Fruit fly (Drosophila melanogaster) whole organism, embryonic: ENCODE data around the gene Kat60.

Experiments used
- Asciz ChIP-seq: fragments of 200-800 bp; sonication (Bioruptor generic); optimal IDR thresholded peaks from 2 replicates; lab custom pipeline; 2017; ENCODE audit warnings: missing biosample characterization, mild to moderate bottlenecking, missing genetic modification characterization, missing genetic modification reagents
- Atf6 ChIP-seq: fragments of 200-800 bp; sonication (Bioruptor generic); IDR thresholded peaks from 2 replicates; pipeline ENCODE4 v1.3.6; 2022; ENCODE audit warnings: missing biosample characterization, missing genetic modification characterization
- CG10366 ChIP-seq: fragments of 200-800 bp; sonication (Bioruptor generic); IDR thresholded peaks from 2 replicates; pipeline ENCODE4 v1.3.6; 2022; ENCODE audit warnings: missing biosample characterization, missing genetic modification characterization
- CG11093 ChIP-seq: fragments of 200-800 bp; sonication (Bioruptor generic); IDR thresholded peaks from 3 replicates; pipeline ENCODE4 v1.3.6; 2022; ENCODE audit warnings: missing biosample characterization, missing genetic modification characterization
- CG12219 ChIP-seq: fragments of 200-800 bp; sonication (Bioruptor generic); optimal IDR thresholded peaks from 3 replicates; lab custom pipeline; 2018; ENCODE audit warnings: missing biosample characterization, mild to moderate bottlenecking, missing genetic modification characterization
- CG13894 ChIP-seq: fragments of 200-800 bp; sonication (Bioruptor generic); optimal IDR thresholded peaks from 3 replicates; lab custom pipeline; 2018; ENCODE audit warnings: missing biosample characterization, mild to moderate bottlenecking, missing genetic modification characterization, moderate library complexity
- CG14860 ChIP-seq: fragments of 200-800 bp; sonication (Bioruptor generic); IDR thresholded peaks from 3 replicates; pipeline ENCODE4 v1.3.6; 2022; ENCODE audit warnings: missing biosample characterization, missing genetic modification characterization; ENCODE audit not compliant: partially characterized antibody
- CG1602 ChIP-seq: fragments of 200-800 bp; sonication (Bioruptor generic); optimal IDR thresholded peaks from 3 replicates; lab custom pipeline; 2016; ENCODE audit warnings: missing biosample characterization, missing genetic modification characterization
- CG17385 ChIP-seq: fragments of 200-800 bp; sonication (Bioruptor generic); optimal IDR thresholded peaks from 3 replicates; lab custom pipeline; 2018; ENCODE audit warnings: missing biosample characterization, mild to moderate bottlenecking, missing genetic modification characterization
- CG17912 ChIP-seq: fragments of 200-800 bp; sonication (Bioruptor generic); optimal IDR thresholded peaks from 2 replicates; lab custom pipeline; 2018; ENCODE audit warnings: missing biosample characterization, mild to moderate bottlenecking, missing genetic modification characterization
- CG3163 ChIP-seq: fragments of 200-800 bp; sonication (Bioruptor generic); optimal IDR thresholded peaks from 3 replicates; lab custom pipeline; 2016; ENCODE audit warnings: missing biosample characterization, missing genetic modification characterization
- CG32772 ChIP-seq: fragments of 200-800 bp; sonication (Bioruptor generic); IDR thresholded peaks from 2 replicates; pipeline ENCODE4 v1.3.6; 2022; ENCODE audit warnings: missing biosample characterization, missing genetic modification characterization
- CG3838 ChIP-seq: fragments of 200-800 bp; sonication (Bioruptor generic); optimal IDR thresholded peaks from 3 replicates; lab custom pipeline; 2016; ENCODE audit warnings: missing biosample characterization, missing genetic modification characterization
- CG4707 ChIP-seq: fragments of 200-800 bp; sonication (Bioruptor generic); optimal IDR thresholded peaks from 2 replicates; lab custom pipeline; 2018; ENCODE audit warnings: missing biosample characterization, mild to moderate bottlenecking, missing genetic modification characterization, moderate library complexity
- CG7271 ChIP-seq: fragments of 200-800 bp; sonication (Bioruptor generic); optimal IDR thresholded peaks from 2 replicates; lab custom pipeline; 2018; ENCODE audit warnings: missing biosample characterization, mild to moderate bottlenecking, missing genetic modification characterization, moderate library complexity
- CG9932 ChIP-seq: fragments of 200-800 bp; sonication (Bioruptor generic); IDR thresholded peaks from 2 replicates; pipeline ENCODE4 v1.3.6; 2022; ENCODE audit warnings: missing biosample characterization, missing genetic modification characterization
- CrebB ChIP-seq: fragments of 200-800 bp; sonication (Bioruptor generic); optimal IDR thresholded peaks from 3 replicates; lab custom pipeline; 2018; ENCODE audit warnings: missing biosample characterization, mild to moderate bottlenecking, missing genetic modification characterization
- D19B ChIP-seq: fragments of 200-800 bp; sonication (Bioruptor generic); optimal IDR thresholded peaks from 2 replicates; lab custom pipeline; 2017; ENCODE audit warnings: missing biosample characterization, mild to moderate bottlenecking, missing genetic modification characterization
- Drgx ChIP-seq: fragments of 200-800 bp; sonication (Bioruptor generic); IDR thresholded peaks from 2 replicates; pipeline ENCODE4 v1.3.6; 2022; ENCODE audit warnings: missing biosample characterization, missing genetic modification characterization
- Ets65A ChIP-seq: fragments of 200-800 bp; sonication (Bioruptor generic); peaks from one replicate; lab custom pipeline; 2016; ENCODE audit warnings: missing biosample characterization, missing genetic modification characterization
- Fer2 ChIP-seq: fragments of 200-800 bp; sonication (Bioruptor generic); optimal IDR thresholded peaks from 2 replicates; lab custom pipeline; 2018; ENCODE audit warnings: missing biosample characterization, mild to moderate bottlenecking, missing genetic modification characterization, moderate library complexity
- Gug ChIP-seq: fragments of 200-800 bp; sonication (Bioruptor generic); IDR thresholded peaks from 4 replicates; pipeline ENCODE4 v1.3.6; 2022; ENCODE audit warnings: missing biosample characterization, missing genetic modification characterization
- HLH3B ChIP-seq: fragments of 200-800 bp; sonication (Bioruptor generic); IDR thresholded peaks from 2 replicates; pipeline ENCODE4 v1.3.6; 2022; ENCODE audit warnings: missing biosample characterization, missing genetic modification characterization
- Hsf ChIP-seq: fragments of 200-800 bp; sonication (Bioruptor generic); optimal IDR thresholded peaks from 3 replicates; lab custom pipeline; 2016; ENCODE audit warnings: missing biosample characterization, missing genetic modification characterization
- MBD-R2 ChIP-seq: fragments of 200-800 bp; sonication (Bioruptor generic); IDR thresholded peaks from 2 replicates; pipeline ENCODE4 v1.3.6; 2022; ENCODE audit warnings: missing biosample characterization, missing genetic modification characterization
- Med ChIP-seq: fragments of 200-800 bp; sonication (Bioruptor generic); peaks from one replicate; lab custom pipeline; 2016; ENCODE audit warnings: missing biosample characterization, missing genetic modification characterization, mild to moderate bottlenecking, inconsistent platforms, moderate library complexity
- NFAT ChIP-seq: fragments of 200-800 bp; sonication (Bioruptor generic); IDR thresholded peaks from 2 replicates; pipeline ENCODE4 v1.3.6; 2022; ENCODE audit warnings: missing biosample characterization, missing genetic modification characterization
- Neu2 ChIP-seq: fragments of 200-800 bp; sonication (Bioruptor generic); optimal IDR thresholded peaks from 3 replicates; lab custom pipeline; 2016; ENCODE audit warnings: missing biosample characterization, missing genetic modification characterization, borderline replicate concordance
- Rfx ChIP-seq: fragments of 200-800 bp; sonication (Bioruptor generic); IDR thresholded peaks from 2 replicates; pipeline ENCODE4 v1.3.6; 2022; ENCODE audit warnings: missing biosample characterization, missing genetic modification characterization
- Stat92E ChIP-seq, 3 experiments: fragments of >200 bp in 2 of 3; fragments of 200-800 bp in 1 of 3; sonication (Bioruptor generic) in 1 of 3; optimal IDR thresholded peaks; 2 replicates each; lab custom pipeline; 2017 to 2019; ENCODE audit warnings: missing biosample characterization in 3 of 3, missing genetic modification characterization in 3 of 3, mild to moderate bottlenecking in 1 of 3, moderate library complexity in 1 of 3
- Trl ChIP-seq, 3 experiments: fragments of >200 bp in 2 of 3; fragments of 200-800 bp in 1 of 3; sonication (Bioruptor generic) in 1 of 3; optimal IDR thresholded peaks; 2 replicates in 1 of 3; 3 replicates in 2 of 3; lab custom pipeline; 2016 to 2017; ENCODE audit warnings: missing biosample characterization in 1 of 3, missing genetic modification characterization in 1 of 3
- al ChIP-seq: fragments of 200-800 bp; sonication (Bioruptor generic); IDR thresholded peaks from 2 replicates; pipeline ENCODE4 v1.3.6; 2022; ENCODE audit warnings: missing biosample characterization, missing genetic modification characterization
- chinmo ChIP-seq: fragments of 200-800 bp; sonication (Bioruptor generic); IDR thresholded peaks from 4 replicates; pipeline ENCODE4 v1.3.6; 2022; ENCODE audit warnings: missing biosample characterization, missing genetic modification characterization; ENCODE audit not compliant: partially characterized antibody
- disco-r ChIP-seq: fragments of 200-800 bp; sonication (Bioruptor generic); optimal IDR thresholded peaks from 2 replicates; lab custom pipeline; 2016; ENCODE audit warnings: missing biosample characterization, missing genetic modification characterization
- dmrt99B ChIP-seq: fragments of 200-800 bp; sonication (Bioruptor generic); optimal IDR thresholded peaks from 2 replicates; lab custom pipeline; 2018; ENCODE audit warnings: missing biosample characterization, mild to moderate bottlenecking, missing genetic modification characterization, moderate library complexity
- fd64A ChIP-seq: fragments of 200-800 bp; sonication (Bioruptor generic); optimal IDR thresholded peaks from 3 replicates; lab custom pipeline; 2018; ENCODE audit warnings: missing biosample characterization, mild to moderate bottlenecking, missing genetic modification characterization
- fru ChIP-seq: fragments of >200 bp; optimal IDR thresholded peaks from 2 replicates; lab custom pipeline; 2017
- grn ChIP-seq: fragments of 200-800 bp; sonication (Bioruptor generic); optimal IDR thresholded peaks from 3 replicates; lab custom pipeline; 2017; ENCODE audit warnings: missing biosample characterization, missing genetic modification characterization
- insv ChIP-seq, 2 experiments: fragments of 200-800 bp; sonication (Bioruptor generic); optimal IDR thresholded peaks; 3 replicates each; lab custom pipeline; 2016 to 2018; ENCODE audit warnings: missing biosample characterization in 2 of 2, missing genetic modification characterization in 2 of 2
- lbe ChIP-seq: fragments of 200-800 bp; sonication (Bioruptor generic); optimal IDR thresholded peaks from 2 replicates; lab custom pipeline; 2016; ENCODE audit warnings: missing biosample characterization, mild to moderate bottlenecking, missing genetic modification characterization
- lmd ChIP-seq: fragments of 200-800 bp; sonication (Bioruptor generic); IDR thresholded peaks from 2 replicates; pipeline ENCODE4 v1.3.6; 2022; ENCODE audit warnings: missing biosample characterization, missing genetic modification characterization
- nom ChIP-seq: fragments of 200-800 bp; sonication (Bioruptor generic); optimal IDR thresholded peaks from 2 replicates; lab custom pipeline; 2017; ENCODE audit warnings: missing biosample characterization, missing genetic modification characterization, mild to moderate bottlenecking, moderate library complexity, missing genetic modification reagents
- phol ChIP-seq: fragments of 200-800 bp; sonication (Bioruptor generic); optimal IDR thresholded peaks from 3 replicates; lab custom pipeline; 2018; ENCODE audit warnings: missing biosample characterization, mild to moderate bottlenecking, missing genetic modification characterization, moderate library complexity
- slbo ChIP-seq: fragments of 200-800 bp; sonication (Bioruptor generic); IDR thresholded peaks from 2 replicates; pipeline ENCODE4 v1.3.6; 2022; ENCODE audit warnings: missing biosample characterization, missing genetic modification characterization
- wdn ChIP-seq: fragments of 200-800 bp; sonication (Bioruptor generic); IDR thresholded peaks from 2 replicates; pipeline ENCODE4 v1.3.6; 2022; ENCODE audit warnings: missing biosample characterization, missing genetic modification characterization
- wek ChIP-seq: fragments of 200-800 bp; sonication (Bioruptor generic); optimal IDR thresholded peaks from 3 replicates; lab custom pipeline; 2018; ENCODE audit warnings: missing biosample characterization, mild to moderate bottlenecking, missing genetic modification characterization, moderate library complexity
- z ChIP-seq: fragments of 200-800 bp; sonication (Bioruptor generic); IDR thresholded peaks from 3 replicates; pipeline ENCODE4 v1.3.6; 2022; ENCODE audit warnings: missing biosample characterization, missing genetic modification characterization
- zen2 ChIP-seq: fragments of 200-800 bp; sonication (Bioruptor generic); IDR thresholded peaks from 3 replicates; pipeline ENCODE4 v1.3.6; 2022; ENCODE audit warnings: missing biosample characterization, missing genetic modification characterization; ENCODE audit not compliant: partially characterized antibody
- zfh2 ChIP-seq: fragments of 200-800 bp; sonication (Bioruptor generic); optimal IDR thresholded peaks from 2 replicates; lab custom pipeline; 2016; ENCODE audit warnings: missing biosample characterization, missing genetic modification characterization

Kat60 gene

DNA sequence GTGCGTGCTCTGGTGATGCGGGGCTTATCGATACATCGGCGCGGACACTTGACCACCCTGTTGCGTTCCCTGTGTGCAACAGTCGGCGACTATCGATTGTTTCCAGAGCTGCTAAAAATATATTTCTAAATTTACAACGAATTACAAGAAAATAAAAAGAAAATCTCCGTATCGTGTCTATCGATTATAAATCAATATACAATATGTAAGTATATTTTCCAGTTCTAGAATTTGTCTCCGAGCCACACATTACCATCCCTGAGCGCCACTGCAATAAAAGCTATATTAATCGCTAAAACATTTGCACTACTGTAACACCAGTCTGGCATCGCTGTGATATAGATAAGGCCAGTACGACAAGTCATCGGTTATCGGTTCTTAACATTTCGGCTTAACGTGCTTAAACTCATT, at the start of gene Kat60, which contains the start of gene Mms19 (continued):
- TF ChIP-seq Neu2 (GFP tag; lab: Kevin White, UChicago), result no peak
- peak; percentile 6 for TF ChIP-seq CrebB (tag; lab: Kevin White, UChicago)
- TF ChIP-seq Fer2 (tag; lab: Kevin White, UChicago), result peak; percentile 20
- peak; percentile 92 for TF ChIP-seq Med (GFP tag; lab: Kevin White, UChicago)
- peak; percentile 84; the same call in 3 of the 4 replicates for TF ChIP-seq Gug (GFP tag; lab: Robert Waterston, UW)
- peak; percentile 93 for TF ChIP-seq CG14860 (GFP tag; lab: Robert Waterston, UW)
- no peak for TF ChIP-seq fru (lab: Kevin White, UChicago)
- TF ChIP-seq CG12219 (GFP tag; lab: Kevin White, UChicago), result no peak
- TF ChIP-seq CG7271 (tag; lab: Kevin White, UChicago), result peak; percentile 18
- peak; percentile 75; the same call in 1 of the 3 replicates for TF ChIP-seq zen2 (GFP tag; lab: Robert Waterston, UW)
- peak; percentile 78 for TF ChIP-seq Hsf (GFP tag; lab: Kevin White, UChicago)
- TF ChIP-seq MBD-R2 (GFP tag; lab: Robert Waterston, UW), result peak; percentile 58
- TF ChIP-seq insv (GFP tag; optimal IDR thresholded peaks at IDR 0.05; lab: Kevin White, UChicago), result peak in 1 of 2 experiments; percentile 32
- no peak for TF ChIP-seq CG17912 (GFP tag; lab: Kevin White, UChicago)
- TF ChIP-seq CG3838 (GFP tag; lab: Kevin White, UChicago), result peak; percentile 78
- TF ChIP-seq Asciz (GFP tag; lab: Kevin White, UChicago), result no peak
- no peak for TF ChIP-seq z (GFP tag; lab: Robert Waterston, UW)
- TF ChIP-seq phol (tag; lab: Kevin White, UChicago), result peak; percentile 80
- TF ChIP-seq Stat92E (GFP tag; optimal IDR thresholded peaks at IDR 0.05; lab: Kevin White, UChicago), result peak in 1 of 3 experiments; percentile 68
- TF ChIP-seq wek (GFP tag; lab: Kevin White, UChicago), result no peak
- TF ChIP-seq disco-r (GFP tag; lab: Kevin White, UChicago), result no peak
- peak; percentile 61 for TF ChIP-seq CG1602 (GFP tag; lab: Kevin White, UChicago)
- no peak for TF ChIP-seq grn (GFP tag; lab: Kevin White, UChicago)
- peak; percentile 54; the same call in 1 of the 2 replicates for TF ChIP-seq wdn (GFP tag; lab: Robert Waterston, UW)
- no peak for TF ChIP-seq dmrt99B (tag; lab: Kevin White, UChicago)
- TF ChIP-seq HLH3B (GFP tag; lab: Robert Waterston, UW), result peak; percentile 39; the same call in 1 of the 2 replicates
- TF ChIP-seq CG10366 (GFP tag; lab: Robert Waterston, UW), result peak; percentile 65
- TF ChIP-seq CG4707 (GFP tag; lab: Kevin White, UChicago), result no peak

DNA sequence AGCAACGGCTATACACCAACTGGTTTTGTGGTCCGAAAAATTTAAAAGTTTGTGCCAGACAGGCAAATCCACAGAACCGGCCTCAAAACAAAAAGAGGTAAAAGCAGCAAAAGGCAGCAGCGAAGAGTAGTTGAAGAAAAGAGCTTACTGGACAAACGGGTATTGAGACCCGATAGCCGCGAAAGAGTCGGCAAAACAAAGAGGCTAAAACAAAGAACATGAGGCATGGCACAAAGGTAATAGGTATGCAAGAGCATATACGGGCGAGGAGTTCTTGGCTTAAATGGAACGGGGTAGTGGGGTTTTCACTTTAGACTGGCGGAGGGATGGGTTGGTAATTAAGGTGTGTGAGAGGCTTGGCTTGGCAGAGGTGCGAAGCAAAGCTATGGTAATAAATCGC, 49.1 kb upstream of the Kat60 start:
- TF ChIP-seq Ets65A (GFP tag; lab: Kevin White, UChicago) (no peak), NFAT (GFP tag; lab: Robert Waterston, UW) (peak; percentile 62; the same call in 1 of the 2 replicates), CG1602 (GFP tag; lab: Kevin White, UChicago) (no peak), CG32772 (no peak), al (GFP tag; lab: Robert Waterston, UW) (0 out of 2 replicates have a peak, but pooled peaks have one; percentile 13), lbe (peak; percentile 64), Med (GFP tag; lab: Kevin White, UChicago) (peak; percentile 45), CG3163 (GFP tag; lab: Kevin White, UChicago) (peak; percentile 41), CG13894 (tag; lab: Kevin White, UChicago) (peak; percentile 40), zfh2 (GFP tag; lab: Kevin White, UChicago) (peak; percentile 11), Drgx (GFP tag; lab: Robert Waterston, UW) (peak; percentile 39; the same call in 1 of the 2 replicates), CG9932 (GFP tag; lab: Robert Waterston, UW) (peak; percentile 55), lmd (GFP tag; lab: Robert Waterston, UW) (no peak), fd64A (GFP tag; lab: Kevin White, UChicago) (no peak), Atf6 (0 out of 2 replicates have a peak, but pooled peaks have one; percentile 37), Trl (optimal IDR thresholded peaks at IDR 0.05; lab: Kevin White, UChicago) (peak; percentile 1 to 35), Trl (GFP tag; optimal IDR thresholded peaks at IDR 0.05; lab: Kevin White, UChicago) (no peak), CG17385 (GFP tag; lab: Kevin White, UChicago) (no peak), CG11093 (0 out of 3 replicates have a peak, but pooled peaks have one; percentile 15), nom (GFP tag; lab: Kevin White, UChicago) (peak; percentile 37), chinmo (GFP tag; lab: Robert Waterston, UW) (0 out of 4 replicates have a peak, but pooled peaks have one; percentile 39), slbo (GFP tag; lab: Robert Waterston, UW) (peak; percentile 20; the same call in 1 of the 2 replicates), Rfx (peak; percentile 54), D19B (GFP tag; lab: Kevin White, UChicago) (peak; percentile 74)
